Fruit fly (Drosophila melanogaster): ENCODE data around the gene CheA87a.

CheA87a gene

DNA sequence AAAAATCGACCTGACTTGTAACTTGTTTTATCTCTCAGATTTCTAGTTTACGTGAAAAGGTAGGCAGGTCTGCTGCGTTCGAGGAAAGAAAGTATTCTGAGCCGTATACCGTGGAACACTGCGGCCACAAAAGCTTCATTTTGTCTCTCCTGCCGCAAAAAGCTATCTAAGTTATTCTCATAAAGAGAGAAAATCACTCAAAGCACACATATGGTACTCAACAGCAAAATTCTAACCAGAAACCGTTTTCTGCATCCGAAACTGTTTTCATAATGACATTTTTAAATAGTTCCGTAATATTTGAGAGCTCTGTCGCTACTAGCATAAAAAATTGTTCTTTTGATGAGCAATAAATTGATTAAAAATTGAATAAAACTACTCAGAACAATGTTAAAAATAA is 10.2 kb downstream of the CheA87a start, which contains the start of the genes CG9813 and CG8870:
Gene CG9813 (minus strand): TSS at position 101 of the 400 bp plus-strand sequence.
Gene CG8870 (plus strand): TSS at position 168 of the 400 bp plus-strand sequence.
- TF ChIP-seq salr (GFP tag; optimal IDR thresholded peaks at IDR 0.05) (no peak), esn (GFP tag; optimal IDR thresholded peaks at IDR 0.05) (no peak), Hr39 (GFP tag; optimal IDR thresholded peaks at IDR 0.05) (no peak), CG6808 (GFP tag; optimal IDR thresholded peaks at IDR 0.05) (no peak), CG11294 (GFP tag; IDR thresholded peaks at IDR 0.05) (no peak)

- no peak for TF ChIP-seq CG8119 (GFP tag; IDR thresholded peaks at IDR 0.05)
- peak; percentile 29 for TF ChIP-seq acj6 (GFP tag; optimal IDR thresholded peaks at IDR 0.05)
- TF ChIP-seq CG15336 (GFP tag; IDR thresholded peaks at IDR 0.05): no peak
- peak; percentile 35 for TF ChIP-seq OdsH (GFP tag; optimal IDR thresholded peaks at IDR 0.05)
- peak; percentile 41 for TF ChIP-seq Ets21C (GFP tag; optimal IDR thresholded peaks at IDR 0.05)
- peak; percentile 60 for TF ChIP-seq Hr4 (GFP tag; optimal IDR thresholded peaks at IDR 0.05)
- peak; percentile 29 for TF ChIP-seq lz (GFP tag; optimal IDR thresholded peaks at IDR 0.05)
- peak; percentile 17 for TF ChIP-seq Sox14 (GFP tag; optimal IDR thresholded peaks at IDR 0.05)
- peak; percentile 30 for TF ChIP-seq Sox15 (GFP tag; optimal IDR thresholded peaks at IDR 0.05)
- TF ChIP-seq CG8319 (GFP tag; optimal IDR thresholded peaks at IDR 0.05): no peak
- TF ChIP-seq eg (GFP tag; IDR thresholded peaks at IDR 0.05): peak; percentile 48; the same call in 2 of the 3 replicates
- peak; percentile 3 for TF ChIP-seq topi (GFP tag; optimal IDR thresholded peaks at IDR 0.05)
- no peak for TF ChIP-seq Lpt (GFP tag; optimal IDR thresholded peaks at IDR 0.05)
- peak; percentile 57 for TF ChIP-seq Smox (GFP tag; optimal IDR thresholded peaks at IDR 0.05)
- TF ChIP-seq CG3032 (tag; optimal IDR thresholded peaks at IDR 0.05): peak; percentile 54
- peak; percentile 8 for TF ChIP-seq cyc (GFP tag; optimal IDR thresholded peaks at IDR 0.05)
- TF ChIP-seq Met (GFP tag; optimal IDR thresholded peaks at IDR 0.05): peak; percentile 44
- TF ChIP-seq ss (GFP tag; optimal IDR thresholded peaks at IDR 0.05): peak; percentile 14 to 55
- TF ChIP-seq CG6792 (GFP tag; optimal IDR thresholded peaks at IDR 0.05): no peak
- peak; percentile 23 for TF ChIP-seq Eip75B (GFP tag; optimal IDR thresholded peaks at IDR 0.05)
- TF ChIP-seq CG31627 (GFP tag; optimal IDR thresholded peaks at IDR 0.05): peak; percentile 51
- peak; percentile 81 for TF ChIP-seq Eip78C (GFP tag)
- peak; percentile 11 for TF ChIP-seq Ets96B (tag; optimal IDR thresholded peaks at IDR 0.05)
- no peak for TF ChIP-seq CG32006 (GFP tag; optimal IDR thresholded peaks at IDR 0.05)
- TF ChIP-seq vri (GFP tag; optimal IDR thresholded peaks at IDR 0.05): peak; percentile 70
- TF ChIP-seq esn (GFP tag; optimal IDR thresholded peaks at IDR 0.05): peak; percentile 32
- peak; percentile 13 for TF ChIP-seq Sox102F (GFP tag; optimal IDR thresholded peaks at IDR 0.05)
- TF ChIP-seq CG6808 (GFP tag; optimal IDR thresholded peaks at IDR 0.05): peak; percentile 38
- peak; percentile 12 for TF ChIP-seq CG9139 (GFP tag; optimal IDR thresholded peaks at IDR 0.05)
- TF ChIP-seq CG6854 (GFP tag; optimal IDR thresholded peaks at IDR 0.05): peak; percentile 19
- no peak for TF ChIP-seq CG10669 (GFP tag; optimal IDR thresholded peaks at IDR 0.05)
- peak; percentile 41 for TF ChIP-seq Hr39 (GFP tag; optimal IDR thresholded peaks at IDR 0.05)
Observed at dm6 chr3R:13381744-13382435, 12.4 kb downstream of the CheA87a start, which contains the start of the genes mRpS21 and Droj2. Gene mRpS21, minus strand, starts transcription at chr3R:13381809. Gene Droj2, plus strand, starts transcription at chr3R:13382106.

- TF ChIP-seq achi (GFP tag; optimal IDR thresholded peaks at IDR 0.05): no peak
- no peak for TF ChIP-seq CG32006 (GFP tag; optimal IDR thresholded peaks at IDR 0.05)
- TF ChIP-seq CG11762 (GFP tag; optimal IDR thresholded peaks at IDR 0.05; ENCODE audit: insufficient read depth): no peak
- TF ChIP-seq lz (GFP tag; optimal IDR thresholded peaks at IDR 0.05): no peak
- no peak for TF ChIP-seq acj6 (GFP tag; optimal IDR thresholded peaks at IDR 0.05)
- no peak for TF ChIP-seq eg (GFP tag; IDR thresholded peaks at IDR 0.05)
- TF ChIP-seq fd85E (GFP tag; optimal IDR thresholded peaks at IDR 0.05): no peak
- no peak for TF ChIP-seq Eip75B (GFP tag; optimal IDR thresholded peaks at IDR 0.05)
- TF ChIP-seq CG3032 (tag; optimal IDR thresholded peaks at IDR 0.05): no peak
- no peak for TF ChIP-seq CG31627 (GFP tag; optimal IDR thresholded peaks at IDR 0.05)
- peak; percentile 3 for TF ChIP-seq Sox14 (GFP tag; optimal IDR thresholded peaks at IDR 0.05)
- TF ChIP-seq esn (GFP tag; optimal IDR thresholded peaks at IDR 0.05): peak; percentile 1
- TF ChIP-seq salr (GFP tag; optimal IDR thresholded peaks at IDR 0.05): no peak
- TF ChIP-seq CG11902 (GFP tag; optimal IDR thresholded peaks at IDR 0.05): no peak
- TF ChIP-seq CG15336 (GFP tag; IDR thresholded peaks at IDR 0.05): peak; percentile 63; the same call in 1 of the 2 replicates
- no peak for TF ChIP-seq CG10631 (GFP tag; optimal IDR thresholded peaks at IDR 0.05)
- TF ChIP-seq CG8632 (GFP tag; optimal IDR thresholded peaks at IDR 0.05): no peak
- no peak for TF ChIP-seq spab (GFP tag; optimal IDR thresholded peaks at IDR 0.05)
- TF ChIP-seq CG1621 (tag; optimal IDR thresholded peaks at IDR 0.05): peak; percentile 56
- no peak for TF ChIP-seq fd59A (GFP tag; optimal IDR thresholded peaks at IDR 0.05)
Observed at dm6 chr3R:13382656-13383142, 13.3 kb downstream of the CheA87a start.
